Worm (Caenorhabditis elegans) whole organism, L1 larva: ENCODE results near the gene pccb-1.

Source experiments
- C34B4.2 ChIP-seq: sonication (generic microtip); optimal IDR thresholded peaks from 2 replicates; lab custom pipeline; 2017; ENCODE audit warnings: mild to moderate bottlenecking, missing genetic modification characterization, missing compliant biosample characterization
- alr-1 ChIP-seq: fragments of 200-800 bp; sonication (Bioruptor generic); optimal IDR thresholded peaks from 2 replicates; lab custom pipeline; 2018; ENCODE audit warnings: borderline replicate concordance, mild to moderate bottlenecking, missing genetic modification characterization, missing compliant biosample characterization
- aly-2 ChIP-seq: fragments of 150-350 bp; optimal IDR thresholded peaks from 2 replicates; lab custom pipeline; 2014; ENCODE audit warnings: missing biosample characterization, missing genetic modification characterization
- blmp-1 ChIP-seq: fragments of 150-350 bp; optimal IDR thresholded peaks from 2 replicates; lab custom pipeline; 2014; ENCODE audit warnings: missing biosample characterization, missing genetic modification characterization
- ceh-63 ChIP-seq: fragments of 200-800 bp; sonication (Bioruptor generic); optimal IDR thresholded peaks from 2 replicates; lab custom pipeline; 2018; ENCODE audit warnings: mild to moderate bottlenecking, missing genetic modification characterization, missing compliant biosample characterization
- ceh-82 ChIP-seq, 3 experiments: fragments of 150-350 bp in 1 of 3; sonication (generic microtip) in 2 of 3; optimal IDR thresholded peaks; 2 replicates each; lab custom pipeline; 2014 to 2017; ENCODE audit warnings: missing biosample characterization in 3 of 3, missing genetic modification characterization in 3 of 3
- ceh-88 ChIP-seq: fragments of 200-800 bp; sonication (Bioruptor generic); IDR thresholded peaks from 2 replicates; pipeline ENCODE4 v1.3.6; 2022; ENCODE audit warnings: missing genetic modification characterization, missing compliant biosample characterization
- ceh-90 ChIP-seq: sonication (generic microtip); optimal IDR thresholded peaks from 2 replicates; lab custom pipeline; 2016; ENCODE audit warnings: missing genetic modification characterization, missing compliant biosample characterization
- ces-1 ChIP-seq: fragments of 150-350 bp; optimal IDR thresholded peaks from 2 replicates; lab custom pipeline; 2014; ENCODE audit warnings: missing biosample characterization, missing genetic modification reagents, missing genetic modification characterization
- dpl-1 ChIP-seq, 3 experiments: fragments of 150-350 bp in 2 of 3; sonication (generic microtip) in 1 of 3; optimal IDR thresholded peaks; 2 replicates each; lab custom pipeline; 2014 to 2017; ENCODE audit warnings: missing biosample characterization in 3 of 3, missing genetic modification characterization in 3 of 3, missing genetic modification reagents in 3 of 3
- efl-1 ChIP-seq, 4 experiments: fragments of 150-350 bp; optimal IDR thresholded peaks in 3 of 4; peaks in 1 of 4; 1 replicate in 1 of 4; 2 replicates in 3 of 4; lab custom pipeline; 2014; ENCODE audit warnings: missing biosample characterization in 2 of 4, missing genetic modification characterization in 2 of 4, missing genetic modification reagents in 2 of 4
- elt-2 ChIP-seq: sonication (generic microtip); optimal IDR thresholded peaks from 2 replicates; lab custom pipeline; 2016; ENCODE audit warnings: missing genetic modification characterization, mild to moderate bottlenecking, inconsistent platforms, missing compliant biosample characterization, missing genetic modification reagents
- elt-3 ChIP-seq, 6 experiments: fragments of 150-350 bp in 1 of 6; sonication (generic microtip); optimal IDR thresholded peaks; 2 replicates each; lab custom pipeline; 2017 to 2018; ENCODE audit warnings: missing biosample characterization in 6 of 6, missing genetic modification characterization in 6 of 6, inconsistent platforms in 1 of 6
- fkh-4 ChIP-seq: sonication (generic microtip); optimal IDR thresholded peaks from 2 replicates; lab custom pipeline; 2016; ENCODE audit warnings: missing compliant biosample characterization, missing genetic modification characterization, borderline replicate concordance
- fos-1 ChIP-seq: fragments of 150-350 bp; optimal IDR thresholded peaks from 2 replicates; lab custom pipeline; 2014; ENCODE audit warnings: missing biosample characterization, missing genetic modification characterization
- grh-1 ChIP-seq: fragments of 200-800 bp; sonication (Bioruptor generic); IDR thresholded peaks from 2 replicates; pipeline ENCODE4 v1.3.6; 2022; ENCODE audit warnings: missing genetic modification reagents, missing genetic modification characterization, missing compliant biosample characterization
- irx-1 ChIP-seq: sonication (generic microtip); optimal IDR thresholded peaks from 2 replicates; lab custom pipeline; 2016; ENCODE audit warnings: missing genetic modification characterization, missing compliant biosample characterization
- isw-1 ChIP-seq: fragments of 200-800 bp; sonication (Bioruptor generic); IDR thresholded peaks from 2 replicates; pipeline ENCODE4 v1.3.6; 2022; ENCODE audit warnings: missing genetic modification characterization, missing compliant biosample characterization
- lin-13 ChIP-seq: fragments of 150-350 bp; optimal IDR thresholded peaks from 2 replicates; lab custom pipeline; 2014; ENCODE audit warnings: missing biosample characterization, missing genetic modification reagents, missing genetic modification characterization
- lin-14 ChIP-seq: fragments of 200-800 bp; sonication (Bioruptor generic); optimal IDR thresholded peaks from 2 replicates; lab custom pipeline; 2018; ENCODE audit warnings: mild to moderate bottlenecking, missing genetic modification characterization, moderate library complexity, missing compliant biosample characterization
- lin-15B ChIP-seq: fragments of 150-350 bp; sonication (generic microtip); optimal IDR thresholded peaks from 3 replicates; lab custom pipeline; 2014; ENCODE audit warnings: missing biosample characterization, missing genetic modification characterization
- lir-3 ChIP-seq: sonication (generic microtip); optimal IDR thresholded peaks from 2 replicates; lab custom pipeline; 2016; ENCODE audit warnings: mild to moderate bottlenecking, missing genetic modification characterization, moderate library complexity, missing compliant biosample characterization; ENCODE audit not compliant: poor library complexity
- nhr-11 ChIP-seq: fragments of 150-350 bp; optimal IDR thresholded peaks from 2 replicates; lab custom pipeline; 2014; ENCODE audit warnings: missing biosample characterization, missing genetic modification characterization
- nhr-12 ChIP-seq: sonication (generic microtip); optimal IDR thresholded peaks from 2 replicates; lab custom pipeline; 2017; ENCODE audit warnings: missing biosample characterization, missing genetic modification characterization
- nhr-19 ChIP-seq: fragments of 200-800 bp; sonication (Bioruptor generic); conservative IDR thresholded peaks from 2 replicates; pipeline ENCODE4 v1.3.6; 2022; ENCODE audit warnings: missing genetic modification characterization, missing compliant biosample characterization
- nhr-237 ChIP-seq: fragments of 150-350 bp; optimal IDR thresholded peaks from 2 replicates; lab custom pipeline; 2014; ENCODE audit warnings: missing biosample characterization, missing genetic modification characterization
- nhr-77 ChIP-seq: fragments of 150-350 bp; optimal IDR thresholded peaks from 2 replicates; lab custom pipeline; 2014; ENCODE audit warnings: missing biosample characterization, missing genetic modification characterization
- nhr-84 ChIP-seq: sonication (generic microtip); optimal IDR thresholded peaks from 2 replicates; lab custom pipeline; 2017; ENCODE audit warnings: missing biosample characterization, missing genetic modification characterization
- nhr-85 ChIP-seq: sonication (generic microtip); peaks from one replicate; lab custom pipeline; 2016; ENCODE audit warnings: missing genetic modification characterization, inconsistent platforms, missing compliant biosample characterization
- nhr-90 ChIP-seq: sonication (generic microtip); optimal IDR thresholded peaks from 2 replicates; lab custom pipeline; 2016; ENCODE audit warnings: mild to moderate bottlenecking, missing genetic modification characterization, missing compliant biosample characterization; ENCODE audit not compliant: poor library complexity
- pax-3 ChIP-seq: fragments of 200-800 bp; sonication (Bioruptor generic); optimal IDR thresholded peaks from 2 replicates; lab custom pipeline; 2018; ENCODE audit warnings: mild to moderate bottlenecking, missing genetic modification characterization, moderate library complexity, missing compliant biosample characterization
- pqm-1 ChIP-seq: sonication (generic microtip); optimal IDR thresholded peaks from 3 replicates; lab custom pipeline; 2017; ENCODE audit warnings: missing biosample characterization, missing genetic modification characterization
- rnt-1 ChIP-seq: sonication (generic microtip); optimal IDR thresholded peaks from 2 replicates; lab custom pipeline; 2016; ENCODE audit warnings: mild to moderate bottlenecking, missing genetic modification characterization, moderate library complexity, missing compliant biosample characterization
- snpc-4 ChIP-seq: fragments of 150-350 bp; optimal IDR thresholded peaks from 2 replicates; lab custom pipeline; 2014; ENCODE audit warnings: missing biosample characterization, missing genetic modification characterization
- snu-23 ChIP-seq: sonication (generic microtip); optimal IDR thresholded peaks from 2 replicates; lab custom pipeline; 2016; ENCODE audit warnings: missing genetic modification characterization, missing compliant biosample characterization
- sox-4 ChIP-seq: sonication (generic microtip); optimal IDR thresholded peaks from 2 replicates; lab custom pipeline; 2016; ENCODE audit warnings: missing genetic modification characterization, missing compliant biosample characterization
- sptf-1 ChIP-seq: fragments of 150-350 bp; optimal IDR thresholded peaks from 2 replicates; lab custom pipeline; 2014; ENCODE audit warnings: missing biosample characterization, missing genetic modification characterization
- tbx-2 ChIP-seq: sonication (generic microtip); optimal IDR thresholded peaks from 2 replicates; lab custom pipeline; 2016; ENCODE audit warnings: missing genetic modification characterization, missing compliant biosample characterization
- unc-86 ChIP-seq: sonication (generic microtip); optimal IDR thresholded peaks from 2 replicates; lab custom pipeline; 2016; ENCODE audit warnings: missing genetic modification characterization, missing compliant biosample characterization
- unc-98 ChIP-seq: fragments of 200-800 bp; sonication (Bioruptor generic); IDR thresholded peaks from 2 replicates; pipeline ENCODE4 v1.3.6; 2022; ENCODE audit warnings: missing genetic modification characterization, missing compliant biosample characterization
- ztf-11 ChIP-seq, 2 experiments: sonication (generic microtip); optimal IDR thresholded peaks; 2 replicates each; lab custom pipeline; 2016 to 2017; ENCODE audit warnings: missing genetic modification characterization in 2 of 2, missing biosample characterization in 1 of 2, missing compliant biosample characterization in 1 of 2

The pccb-1 gene

ce11 chrX:3089423-3089822 is at the start of gene pccb-1:
pccb-1 (plus strand) TSS chrX:3089549.
- TF ChIP-seq lin-14 = no peak
- no peak for TF ChIP-seq snpc-4 (tag; lab: Kevin White, UChicago)
- TF ChIP-seq efl-1 (optimal IDR thresholded peaks at IDR 0.05; lab: Kevin White, UChicago) = no peak
- peak in 1 of 2 experiments; percentile 91 for TF ChIP-seq efl-1 (GFP tag; optimal IDR thresholded peaks at IDR 0.05 in 1 of 2; lab: Kevin White, UChicago)
- TF ChIP-seq snu-23 (GFP tag; lab: Kevin White, UChicago) = no peak
- TF ChIP-seq unc-98 = no peak
- TF ChIP-seq irx-1 (tag; lab: Kevin White, UChicago) = no peak
- no peak for TF ChIP-seq isw-1 (GFP tag; lab: Robert Waterston, UW)
- no peak for TF ChIP-seq ceh-63 (GFP tag; lab: Kevin White, UChicago)
- no peak for TF ChIP-seq fos-1 (tag; lab: Kevin White, UChicago)
- TF ChIP-seq ceh-82 (tag; optimal IDR thresholded peaks at IDR 0.05; lab: Kevin White, UChicago) = no peak
- TF ChIP-seq blmp-1 (tag; lab: Kevin White, UChicago) = peak; percentile 54
- TF ChIP-seq dpl-1 (GFP tag; optimal IDR thresholded peaks at IDR 0.05; lab: Kevin White, UChicago) = peak in 1 of 3 experiments; percentile 10
- no peak for TF ChIP-seq tbx-2 (tag; lab: Kevin White, UChicago)
- TF ChIP-seq, all 84 proteins: peak for 3

ce11 chrX:3040021-3040420 is 49.3 kb upstream of the pccb-1 start:
- TF ChIP-seq efl-1 (optimal IDR thresholded peaks at IDR 0.05; lab: Kevin White, UChicago) (no peak), efl-1 (GFP tag; optimal IDR thresholded peaks at IDR 0.05 in 1 of 2; lab: Kevin White, UChicago) (no peak), ces-1 (GFP tag; lab: Kevin White, UChicago) (peak; percentile 15), nhr-84 (no peak), alr-1 (no peak), lin-14 (peak; percentile 20), ztf-11 (tag; optimal IDR thresholded peaks at IDR 0.05; lab: Kevin White, UChicago) (no peak)

ce11 chrX:3040609-3041008 is 48.7 kb upstream of the pccb-1 start:
- TF ChIP-seq aly-2 (tag; lab: Kevin White, UChicago) (no peak), rnt-1 (tag; lab: Kevin White, UChicago) (peak; percentile 6), ceh-90 (tag; lab: Kevin White, UChicago) (no peak), pax-3 (no peak), nhr-90 (tag; lab: Kevin White, UChicago) (no peak), lin-14 (peak; percentile 62), efl-1 (optimal IDR thresholded peaks at IDR 0.05; lab: Kevin White, UChicago) (no peak), efl-1 (GFP tag; optimal IDR thresholded peaks at IDR 0.05 in 1 of 2; lab: Kevin White, UChicago) (peak in 1 of 2 experiments; percentile 72), nhr-19 (GFP tag; lab: Robert Waterston, UW) (no peak), nhr-237 (tag; lab: Kevin White, UChicago) (no peak)

ce11 chrX:3045466-3045865 is 43.9 kb upstream of the pccb-1 start, which contains the start of gene cnnm-3:
cnnm-3 (minus strand) TSS chrX:3045847.
- TF ChIP-seq irx-1 (tag; lab: Kevin White, UChicago) (no peak), unc-86 (tag; lab: Kevin White, UChicago) (no peak), nhr-77 (tag; lab: Kevin White, UChicago) (no peak), elt-3 (tag; optimal IDR thresholded peaks at IDR 0.05; lab: Kevin White, UChicago) (no peak), alr-1 (no peak), sptf-1 (tag; lab: Kevin White, UChicago) (no peak), nhr-19 (GFP tag; lab: Robert Waterston, UW) (no peak)

ce11 chrX:3047224-3047623 is 42.1 kb upstream of the pccb-1 start:
- TF ChIP-seq nhr-85 (tag; lab: Kevin White, UChicago) (peak; percentile 31), pqm-1 (no peak)
- TF ChIP-seq, all 84 proteins: peak for 1

ce11 chrX:3048696-3049095 is 40.7 kb upstream of the pccb-1 start:
- no peak for TF ChIP-seq grh-1 (GFP tag; lab: Robert Waterston, UW)
- no peak for TF ChIP-seq ceh-88 (GFP tag; lab: Robert Waterston, UW)
- peak; percentile 68 for TF ChIP-seq rnt-1 (tag; lab: Kevin White, UChicago)
- TF ChIP-seq lin-13 (GFP tag; lab: Kevin White, UChicago) = no peak
- no peak for TF ChIP-seq C34B4.2 (tag; lab: Kevin White, UChicago)
- no peak for TF ChIP-seq nhr-12 (tag; lab: Kevin White, UChicago)
- no peak for TF ChIP-seq aly-2 (tag; lab: Kevin White, UChicago)
- TF ChIP-seq sptf-1 (tag; lab: Kevin White, UChicago) = no peak
- TF ChIP-seq elt-2 (tag; lab: Kevin White, UChicago) = no peak
- TF ChIP-seq fos-1 (tag; lab: Kevin White, UChicago) = no peak
- TF ChIP-seq sox-4 (tag; lab: Kevin White, UChicago) = no peak
- TF ChIP-seq lir-3 = no peak
- TF ChIP-seq lin-14 = peak; percentile 20
- TF ChIP-seq pqm-1 = no peak
- TF ChIP-seq lin-15B (tag; lab: Kevin White, UChicago) = no peak
- TF ChIP-seq fkh-4 (tag; lab: Kevin White, UChicago) = no peak
- no peak for TF ChIP-seq efl-1 (optimal IDR thresholded peaks at IDR 0.05; lab: Kevin White, UChicago)
- TF ChIP-seq efl-1 (GFP tag; optimal IDR thresholded peaks at IDR 0.05 in 1 of 2; lab: Kevin White, UChicago) = peak in 1 of 2 experiments; percentile 60
- no peak for TF ChIP-seq nhr-11 (tag; lab: Kevin White, UChicago)
